Worm (Caenorhabditis elegans) whole organism, young adult: ENCODE measurements around the gene gpa-11.

Source experiments
- B0336.3 ChIP-seq: fragments of 200-800 bp; sonication (Bioruptor generic); IDR thresholded peaks from 2 replicates; pipeline ENCODE4 v1.3.6; 2022; ENCODE audit warnings: missing genetic modification characterization, missing compliant biosample characterization
- C06A6.2 ChIP-seq: fragments of 200-800 bp; sonication (Bioruptor generic); conservative IDR thresholded peaks from 2 replicates; pipeline ENCODE4 v1.3.6; 2022; ENCODE audit warnings: missing genetic modification characterization, missing compliant biosample characterization
- D2030.7 ChIP-seq: fragments of 200-800 bp; sonication (Bioruptor generic); IDR thresholded peaks from 2 replicates; pipeline ENCODE4 v1.3.6; 2022; ENCODE audit warnings: missing genetic modification reagents, missing genetic modification characterization, missing compliant biosample characterization
- F22D6.2 ChIP-seq: sonication (generic microtip); optimal IDR thresholded peaks from 2 replicates; lab custom pipeline; 2016; ENCODE audit warnings: mild to moderate bottlenecking, missing genetic modification characterization, missing compliant biosample characterization
- F39B2.1 ChIP-seq: fragments of 200-800 bp; sonication (Bioruptor generic); IDR thresholded peaks from 2 replicates; pipeline ENCODE4 v1.3.6; 2022; ENCODE audit warnings: missing genetic modification reagents, missing genetic modification characterization, missing compliant biosample characterization
- F52B5.7 ChIP-seq: sonication (generic microtip); optimal IDR thresholded peaks from 2 replicates; lab custom pipeline; 2016; ENCODE audit warnings: mild to moderate bottlenecking, missing genetic modification characterization, missing compliant biosample characterization
- T07F8.4 ChIP-seq: sonication (generic microtip); optimal IDR thresholded peaks from 2 replicates; lab custom pipeline; 2016; ENCODE audit warnings: mild to moderate bottlenecking, missing genetic modification characterization, moderate library complexity, missing compliant biosample characterization
- T26A5.8 ChIP-seq: sonication (generic microtip); optimal IDR thresholded peaks from 2 replicates; lab custom pipeline; 2016; ENCODE audit warnings: missing genetic modification characterization, missing compliant biosample characterization
- Y95B8A.8 ChIP-seq: fragments of 200-800 bp; sonication (Bioruptor generic); IDR thresholded peaks from 2 replicates; pipeline ENCODE4 v1.3.6; 2022; ENCODE audit warnings: missing genetic modification reagents, missing genetic modification characterization, missing compliant biosample characterization
- attf-6 ChIP-seq: fragments of 200-800 bp; sonication (Bioruptor generic); IDR thresholded peaks from 2 replicates; pipeline ENCODE4 v1.3.6; 2022; ENCODE audit warnings: missing genetic modification reagents, missing genetic modification characterization, missing compliant biosample characterization
- ccch-3 ChIP-seq: fragments of 200-800 bp; sonication (Bioruptor generic); optimal IDR thresholded peaks from 2 replicates; lab custom pipeline; 2018; ENCODE audit warnings: mild to moderate bottlenecking, missing genetic modification characterization, missing compliant biosample characterization
- ceh-27 ChIP-seq: fragments of 200-800 bp; sonication (Bioruptor generic); optimal IDR thresholded peaks from 2 replicates; lab custom pipeline; 2018; ENCODE audit warnings: mild to moderate bottlenecking, missing genetic modification characterization, moderate library complexity, missing compliant biosample characterization
- ceh-40 ChIP-seq: fragments of 200-800 bp; sonication (Bioruptor generic); IDR thresholded peaks from 2 replicates; pipeline ENCODE4 v1.3.6; 2022; ENCODE audit warnings: missing genetic modification characterization, missing compliant biosample characterization
- ceh-91 ChIP-seq: fragments of 200-800 bp; sonication (Bioruptor generic); IDR thresholded peaks from 2 replicates; pipeline ENCODE4 v1.3.6; 2022; ENCODE audit warnings: missing genetic modification reagents, missing genetic modification characterization, missing compliant biosample characterization
- egl-44 ChIP-seq: fragments of 200-800 bp; sonication (Bioruptor generic); IDR thresholded peaks from 2 replicates; pipeline ENCODE4 v1.3.6; 2022; ENCODE audit warnings: missing genetic modification reagents, missing genetic modification characterization, missing compliant biosample characterization
- ekl-4 ChIP-seq: fragments of 200-800 bp; sonication (Bioruptor generic); IDR thresholded peaks from 2 replicates; pipeline ENCODE4 v1.3.6; 2022; ENCODE audit warnings: missing genetic modification reagents, missing genetic modification characterization, missing compliant biosample characterization
- ets-4 ChIP-seq: fragments of 200-800 bp; sonication (Bioruptor generic); optimal IDR thresholded peaks from 2 replicates; lab custom pipeline; 2018; ENCODE audit warnings: mild to moderate bottlenecking, missing genetic modification characterization, missing compliant biosample characterization
- hlh-12 ChIP-seq: sonication (generic microtip); optimal IDR thresholded peaks from 2 replicates; lab custom pipeline; 2016; ENCODE audit warnings: missing genetic modification characterization, missing compliant biosample characterization
- hlh-26 ChIP-seq: fragments of 200-800 bp; sonication (Bioruptor generic); conservative IDR thresholded peaks from 2 replicates; pipeline ENCODE4 v1.3.6; 2022; ENCODE audit warnings: missing genetic modification reagents, missing genetic modification characterization, missing compliant biosample characterization
- hmg-20 ChIP-seq: fragments of 200-800 bp; sonication (Bioruptor generic); IDR thresholded peaks from 2 replicates; pipeline ENCODE4 v1.3.6; 2022; ENCODE audit warnings: missing genetic modification reagents, missing genetic modification characterization, missing compliant biosample characterization
- hrde-1 ChIP-seq: sonication (generic microtip); optimal IDR thresholded peaks from 2 replicates; lab custom pipeline; 2016; ENCODE audit warnings: missing genetic modification characterization, mild to moderate bottlenecking, missing compliant biosample characterization, moderate library complexity, missing genotype, missing genetic modification reagents, borderline replicate concordance
- let-526 ChIP-seq: fragments of 200-800 bp; sonication (Bioruptor generic); IDR thresholded peaks from 2 replicates; pipeline ENCODE4 v1.3.6; 2022; ENCODE audit warnings: missing genetic modification reagents, missing genetic modification characterization, missing compliant biosample characterization
- let-607 ChIP-seq, 2 experiments: fragments of 200-800 bp in 1 of 2; sonication (Bioruptor generic) in 1 of 2; sonication (generic microtip) in 1 of 2; optimal IDR thresholded peaks; 2 replicates each; lab custom pipeline; 2016 to 2018; ENCODE audit warnings: mild to moderate bottlenecking in 2 of 2, missing compliant biosample characterization in 2 of 2, missing genetic modification characterization in 2 of 2, moderate library complexity in 2 of 2, missing genotype in 1 of 2
- lin-26 ChIP-seq: fragments of 200-800 bp; sonication (Bioruptor generic); IDR thresholded peaks from 2 replicates; pipeline ENCODE4 v1.3.6; 2022; ENCODE audit warnings: missing genetic modification reagents, missing genetic modification characterization, missing compliant biosample characterization
- nfya-1 ChIP-seq: sonication (generic microtip); optimal IDR thresholded peaks from 2 replicates; lab custom pipeline; 2017; ENCODE audit warnings: antibody characterized with exemption, missing compliant biosample characterization, missing genetic modification characterization, borderline replicate concordance; ENCODE audit not compliant: insufficient read depth
- nhr-179 ChIP-seq: sonication (generic microtip); optimal IDR thresholded peaks from 2 replicates; lab custom pipeline; 2016; ENCODE audit warnings: mild to moderate bottlenecking, missing genetic modification characterization, missing compliant biosample characterization
- nhr-27 ChIP-seq: fragments of 200-800 bp; sonication (Bioruptor generic); optimal IDR thresholded peaks from 2 replicates; lab custom pipeline; 2018; ENCODE audit warnings: mild to moderate bottlenecking, missing genetic modification characterization, moderate library complexity, missing compliant biosample characterization
- pha-4 ChIP-seq: fragments of 150-350 bp; sonication (generic microtip); optimal IDR thresholded peaks from 2 replicates; lab custom pipeline; 2014; ENCODE audit warnings: missing biosample characterization, missing genetic modification reagents, missing genetic modification characterization
- rec-8 ChIP-seq, 2 experiments: sonication (generic microtip); optimal IDR thresholded peaks; 2 replicates each; lab custom pipeline; 2016; ENCODE audit warnings: mild to moderate bottlenecking in 2 of 2, missing genetic modification characterization in 2 of 2, missing genetic modification reagents in 2 of 2, missing genotype in 2 of 2, missing biosample characterization in 1 of 2, missing compliant biosample characterization in 1 of 2, moderate library complexity in 1 of 2
- snpc-3.4 ChIP-seq: sonication (generic microtip); optimal IDR thresholded peaks from 2 replicates; lab custom pipeline; 2017; ENCODE audit warnings: missing genetic modification characterization, mild to moderate bottlenecking, missing compliant biosample characterization, antibody characterized with exemption, moderate library complexity, missing genotype, missing genetic modification reagents
- somi-1 ChIP-seq: fragments of 200-800 bp; sonication (Bioruptor generic); optimal IDR thresholded peaks from 2 replicates; lab custom pipeline; 2018; ENCODE audit warnings: mild to moderate bottlenecking, missing genetic modification characterization, missing compliant biosample characterization
- tbp1 ChIP-seq: fragments of 200-800 bp; sonication (Bioruptor generic); optimal IDR thresholded peaks from 2 replicates; lab custom pipeline; 2018; ENCODE audit warnings: mild to moderate bottlenecking, missing genetic modification characterization, missing compliant biosample characterization
- tbx-9 ChIP-seq: sonication (generic microtip); optimal IDR thresholded peaks from 2 replicates; lab custom pipeline; 2016; ENCODE audit warnings: borderline replicate concordance, missing genetic modification characterization, inconsistent platforms, missing compliant biosample characterization
- unc-130 ChIP-seq: sonication (generic microtip); optimal IDR thresholded peaks from 2 replicates; lab custom pipeline; 2016; ENCODE audit warnings: missing genetic modification reagents, missing genetic modification characterization, missing compliant biosample characterization
- xnd-1 ChIP-seq: sonication (generic microtip); optimal IDR thresholded peaks from 2 replicates; lab custom pipeline; 2016; ENCODE audit warnings: missing genotype, missing genetic modification reagents, missing genetic modification characterization, missing compliant biosample characterization
- zim-3 ChIP-seq: sonication (generic microtip); optimal IDR thresholded peaks from 2 replicates; lab custom pipeline; 2017; ENCODE audit warnings: mild to moderate bottlenecking, missing genetic modification characterization, moderate library complexity, missing compliant biosample characterization
- ztf-3 ChIP-seq: fragments of 200-800 bp; sonication (Bioruptor generic); optimal IDR thresholded peaks from 2 replicates; lab custom pipeline; 2018; ENCODE audit warnings: mild to moderate bottlenecking, missing genetic modification characterization, missing compliant biosample characterization

gpa-11 gene

ce11 chrII:4299227-4299703, 52.3 kb downstream of the gpa-11 start, which contains the start of gene sco-1 (continued):
- TF ChIP-seq nhr-27 (no peak), ccch-3 (GFP tag; lab: Kevin White, UChicago) (peak; percentile 55), let-526 (peak; percentile 88), tbp1 (GFP tag; lab: Kevin White, UChicago) (peak; percentile 71), F39B2.1 (GFP tag; lab: Robert Waterston, UW) (no peak), lin-26 (GFP tag; lab: Robert Waterston, UW) (0 out of 2 replicates have a peak, but pooled peaks have one; percentile 30), hlh-26 (GFP tag; lab: Robert Waterston, UW) (no peak), rec-8 (tag; optimal IDR thresholded peaks at IDR 0.05; lab: Kevin White, UChicago) (peak in 1 of 2 experiments; percentile 61), B0336.3 (GFP tag; lab: Robert Waterston, UW) (peak; percentile 89), pha-4 (tag; lab: Kevin White, UChicago) (peak; percentile 96), hrde-1 (tag; lab: Kevin White, UChicago) (no peak), attf-6 (GFP tag; lab: Robert Waterston, UW) (no peak), ets-4 (GFP tag; lab: Kevin White, UChicago) (no peak), somi-1 (peak; percentile 78), ekl-4 (GFP tag; lab: Robert Waterston, UW) (peak; percentile 79), nfya-1 (no peak), snpc-3.4 (tag; lab: Kevin White, UChicago) (peak; percentile 73), T07F8.4 (tag; lab: Kevin White, UChicago) (peak; percentile 5), Y95B8A.8 (GFP tag; lab: Robert Waterston, UW) (peak; percentile 85), let-607 (tag; optimal IDR thresholded peaks at IDR 0.05; lab: Kevin White, UChicago) (peak; percentile 53 to 62), hmg-20 (GFP tag; lab: Robert Waterston, UW) (peak; percentile 87), hlh-12 (tag; lab: Kevin White, UChicago) (no peak), unc-130 (peak; percentile 77), F52B5.7 (tag; lab: Kevin White, UChicago) (no peak), T26A5.8 (tag; lab: Kevin White, UChicago) (no peak), C06A6.2 (GFP tag; lab: Robert Waterston, UW) (peak; percentile 83), ceh-40 (GFP tag; lab: Robert Waterston, UW) (no peak), tbx-9 (tag; lab: Kevin White, UChicago) (no peak), egl-44 (GFP tag; lab: Robert Waterston, UW) (peak; percentile 56; the same call in 1 of the 2 replicates), ceh-91 (GFP tag; lab: Robert Waterston, UW) (peak; percentile 91)

ce11 chrII:4301307-4301706, 54.3 kb downstream of the gpa-11 start, which contains the start of gene gtf-2F1:
TSS of gene gtf-2F1 (plus strand) at chrII:4301607.
- no peak for TF ChIP-seq zim-3
- no peak for TF ChIP-seq F39B2.1 (GFP tag; lab: Robert Waterston, UW)
- no peak for TF ChIP-seq xnd-1 (tag; lab: Kevin White, UChicago)
- TF ChIP-seq ceh-27 (GFP tag; lab: Kevin White, UChicago): no peak
- TF ChIP-seq ztf-3 (GFP tag; lab: Kevin White, UChicago): no peak
- no peak for TF ChIP-seq ceh-40 (GFP tag; lab: Robert Waterston, UW)
- no peak for TF ChIP-seq nhr-179 (tag; lab: Kevin White, UChicago)
- no peak for TF ChIP-seq D2030.7 (GFP tag; lab: Robert Waterston, UW)
- no peak for TF ChIP-seq F22D6.2 (tag; lab: Kevin White, UChicago)
